Fruit fly (Drosophila melanogaster): ENCODE data around the gene Smr.
A peak's percentile ranks its signal among the peaks of the same experiment; 100 is the strongest.

Smr gene

DNA sequence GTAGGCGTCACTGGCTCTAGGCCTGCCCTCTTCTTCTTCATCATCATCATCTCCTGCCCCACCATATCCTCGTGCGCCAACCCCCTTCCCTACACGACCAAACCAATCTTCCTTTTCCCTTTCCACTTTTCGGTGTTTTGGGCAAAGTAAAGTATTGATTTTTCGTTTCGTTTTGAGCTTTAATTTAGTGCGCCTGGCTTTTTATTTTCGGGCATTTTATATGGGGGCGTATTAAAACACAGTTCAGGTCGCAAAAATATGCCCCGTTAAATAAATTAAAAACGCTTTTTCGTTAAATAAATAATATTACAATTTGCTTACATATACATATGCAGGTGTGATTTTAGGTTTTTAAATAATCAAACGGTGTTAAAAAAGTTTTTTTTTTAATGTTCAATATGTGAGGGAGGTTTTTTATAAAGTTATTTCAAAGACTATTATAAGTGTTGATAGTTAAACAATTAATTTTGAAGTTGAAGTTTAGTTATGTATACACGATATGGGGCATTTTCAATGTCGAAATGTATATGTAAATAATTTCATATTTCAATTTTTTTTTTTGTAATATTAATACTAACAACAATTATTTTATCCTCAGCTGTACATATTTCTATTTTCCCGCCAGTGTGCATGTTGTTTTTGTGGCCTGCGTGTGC, 4.6 kb downstream of the Smr start (continued):
- TF ChIP-seq Ptx1 (GFP tag; IDR thresholded peaks at IDR 0.05) (peak; percentile 71), eve (GFP tag; optimal IDR thresholded peaks at IDR 0.05) (no peak), CG6765 (GFP tag; optimal IDR thresholded peaks at IDR 0.05) (peak; percentile 81), sim (GFP tag; IDR thresholded peaks at IDR 0.05) (peak; percentile 24; the same call in 1 of the 2 replicates), gro (GFP tag; optimal IDR thresholded peaks at IDR 0.05) (no peak), Lpt (GFP tag; optimal IDR thresholded peaks at IDR 0.05) (no peak), schlank (tag; optimal IDR thresholded peaks at IDR 0.05) (no peak), Abd-B (GFP tag; optimal IDR thresholded peaks at IDR 0.05) (peak; percentile 69), Drgx (GFP tag; IDR thresholded peaks at IDR 0.05) (peak; percentile 26; the same call in 1 of the 2 replicates), CG9609 (GFP tag; optimal IDR thresholded peaks at IDR 0.05) (no peak), NFAT (GFP tag; IDR thresholded peaks at IDR 0.05) (no peak), CG4707 (GFP tag; optimal IDR thresholded peaks at IDR 0.05) (no peak), Nf-YB (GFP tag; optimal IDR thresholded peaks at IDR 0.05) (peak; percentile 59), CG33557 (GFP tag; optimal IDR thresholded peaks at IDR 0.05) (peak; percentile 13), hb (GFP tag; IDR thresholded peaks at IDR 0.05; ENCODE audit: partially characterized antibody) (no peak), pita (GFP tag; optimal IDR thresholded peaks at IDR 0.05) (no peak), peb (GFP tag; IDR thresholded peaks at IDR 0.05) (no peak), gfzf (GFP tag; optimal IDR thresholded peaks at IDR 0.05) (no peak), CG17359 (tag; optimal IDR thresholded peaks at IDR 0.05) (peak; percentile 78), MBD-R2 (GFP tag; IDR thresholded peaks at IDR 0.05) (no peak), CTCF (GFP tag; optimal IDR thresholded peaks at IDR 0.05) (peak; percentile 12), CG11398 (GFP tag; optimal IDR thresholded peaks at IDR 0.05) (no peak), crc (GFP tag; optimal IDR thresholded peaks at IDR 0.05) (no peak), H15 (GFP tag; IDR thresholded peaks at IDR 0.05) (no peak), HLH3B (GFP tag; IDR thresholded peaks at IDR 0.05) (peak; percentile 59), cg (GFP tag; optimal IDR thresholded peaks at IDR 0.05) (no peak), esg (GFP tag; conservative IDR thresholded peaks at IDR 0.05) (peak; percentile 60), HHEX (GFP tag; optimal IDR thresholded peaks at IDR 0.05) (peak; percentile 50), CG18764 (GFP tag; optimal IDR thresholded peaks at IDR 0.05) (no peak), Sox102F (GFP tag; optimal IDR thresholded peaks at IDR 0.05) (peak; percentile 87), exex (tag; optimal IDR thresholded peaks at IDR 0.05) (no peak), Poxn (GFP tag; IDR thresholded peaks at IDR 0.05) (no peak), maf-S (GFP tag; optimal IDR thresholded peaks at IDR 0.05) (no peak), CG12299 (tag; optimal IDR thresholded peaks at IDR 0.05) (peak; percentile 39), CG3995 (GFP tag; optimal IDR thresholded peaks at IDR 0.05) (no peak), Ets65A (GFP tag) (no peak), h (optimal IDR thresholded peaks at IDR 0.05) (no peak), Taf1 (GFP tag; IDR thresholded peaks at IDR 0.05) (no peak), CG1602 (GFP tag; optimal IDR thresholded peaks at IDR 0.05) (peak; percentile 57), ind (GFP tag; optimal IDR thresholded peaks at IDR 0.05) (peak; percentile 55), CG15601 (tag; optimal IDR thresholded peaks at IDR 0.05) (peak; percentile 71), CG12219 (GFP tag; optimal IDR thresholded peaks at IDR 0.05) (peak; percentile 12), Trl (optimal IDR thresholded peaks at IDR 0.05) (no peak), Trl (GFP tag; optimal IDR thresholded peaks at IDR 0.05) (peak; percentile 4), Awh (GFP tag; IDR thresholded peaks at IDR 0.05) (peak; percentile 32; the same call in 1 of the 2 replicates), CG8765 (GFP tag; IDR thresholded peaks at IDR 0.05) (no peak), Six4 (GFP tag; optimal IDR thresholded peaks at IDR 0.05) (peak; percentile 42), org-1 (GFP tag; optimal IDR thresholded peaks at IDR 0.05) (peak; percentile 64), Xbp1 (GFP tag; optimal IDR thresholded peaks at IDR 0.05) (peak; percentile 64), zfh2 (GFP tag; optimal IDR thresholded peaks at IDR 0.05) (no peak), CG12744 (GFP tag; optimal IDR thresholded peaks at IDR 0.05) (no peak), CG13775 (GFP tag; optimal IDR thresholded peaks at IDR 0.05) (peak; percentile 69), CG11093 (GFP tag; IDR thresholded peaks at IDR 0.05) (no peak)
